Worm (Caenorhabditis elegans): ENCODE results near the gene C09F12.3.
A peak's percentile ranks its signal among the peaks of the same experiment; 100 is the strongest.

C09F12.3 gene

ce11 chrX:11036114-11037087 is 6.3 kb downstream of the C09F12.3 start (continued):
- TF ChIP-seq ceh-82 (tag; optimal IDR thresholded peaks at IDR 0.05): no peak
- TF ChIP-seq unc-62 (GFP tag; optimal IDR thresholded peaks at IDR 0.05): no peak
- no peak for TF ChIP-seq lin-13 (GFP tag; optimal IDR thresholded peaks at IDR 0.05)
- TF ChIP-seq sem-4 (tag; optimal IDR thresholded peaks at IDR 0.05): peak; percentile 34
- TF ChIP-seq ztf-4 (tag; optimal IDR thresholded peaks at IDR 0.05): no peak
- no peak for TF ChIP-seq lin-39 (tag; optimal IDR thresholded peaks at IDR 0.05)

- TF ChIP-seq lsy-2 (tag; optimal IDR thresholded peaks at IDR 0.05) (peak in 1 of 2 experiments; percentile 9), nhr-237 (tag; optimal IDR thresholded peaks at IDR 0.05) (no peak), ztf-11 (tag; optimal IDR thresholded peaks at IDR 0.05) (no peak), ceh-16 (tag; optimal IDR thresholded peaks at IDR 0.05) (no peak), dmd-4 (tag; optimal IDR thresholded peaks at IDR 0.05) (no peak), unc-39 (tag; optimal IDR thresholded peaks at IDR 0.05) (no peak), C34F6.9 (tag; optimal IDR thresholded peaks at IDR 0.05) (peak; percentile 25), mbf-1 (tag; optimal IDR thresholded peaks at IDR 0.05) (no peak), ztf-4 (tag; optimal IDR thresholded peaks at IDR 0.05) (no peak), aly-2 (tag; optimal IDR thresholded peaks at IDR 0.05) (no peak), elt-3 (tag; optimal IDR thresholded peaks at IDR 0.05) (no peak), ceh-82 (tag; optimal IDR thresholded peaks at IDR 0.05) (no peak), elt-1 (tag; optimal IDR thresholded peaks at IDR 0.05) (no peak), nhr-6 (tag; optimal IDR thresholded peaks at IDR 0.05) (peak; percentile 5), ZK546.5 (tag; optimal IDR thresholded peaks at IDR 0.05) (no peak), snpc-4 (tag; optimal IDR thresholded peaks at IDR 0.05) (no peak), ama-1 (optimal IDR thresholded peaks at IDR 0.05) (no peak), unc-62 (GFP tag; optimal IDR thresholded peaks at IDR 0.05) (no peak), lin-13 (GFP tag; optimal IDR thresholded peaks at IDR 0.05) (no peak), mdl-1 (tag; optimal IDR thresholded peaks at IDR 0.05) (no peak), nhr-10 (tag; optimal IDR thresholded peaks at IDR 0.05) (no peak), blmp-1 (tag; optimal IDR thresholded peaks at IDR 0.05; ENCODE audit: insufficient read depth) (no peak), nhr-12 (tag; optimal IDR thresholded peaks at IDR 0.05) (no peak), nhr-11 (tag; optimal IDR thresholded peaks at IDR 0.05) (no peak), sma-3 (GFP tag; optimal IDR thresholded peaks at IDR 0.05) (no peak), sma-9 (GFP tag; optimal IDR thresholded peaks at IDR 0.05) (peak; percentile 50), sma-9 (tag; optimal IDR thresholded peaks at IDR 0.05) (no peak), fos-1 (tag; optimal IDR thresholded peaks at IDR 0.05) (no peak), nhr-77 (tag; optimal IDR thresholded peaks at IDR 0.05) (no peak), nhr-23 (tag; optimal IDR thresholded peaks at IDR 0.05) (no peak), nhr-21 (tag; optimal IDR thresholded peaks at IDR 0.05) (no peak), alr-1 (tag; optimal IDR thresholded peaks at IDR 0.05) (no peak), nhr-129 (tag; optimal IDR thresholded peaks at IDR 0.05) (peak; percentile 16), crh-2 (tag; optimal IDR thresholded peaks at IDR 0.05) (no peak), peb-1 (tag; optimal IDR thresholded peaks at IDR 0.05) (no peak), lin-39 (tag; optimal IDR thresholded peaks at IDR 0.05) (no peak), gmeb-1 (tag; optimal IDR thresholded peaks at IDR 0.05) (no peak), unc-55 (GFP tag; optimal IDR thresholded peaks at IDR 0.05) (no peak), R02D3.7 (tag; optimal IDR thresholded peaks at IDR 0.05) (no peak), zag-1 (tag; optimal IDR thresholded peaks at IDR 0.05) (no peak), sem-4 (tag; optimal IDR thresholded peaks at IDR 0.05) (no peak), lin-11 (tag; optimal IDR thresholded peaks at IDR 0.05) (no peak), nhr-25 (tag; optimal IDR thresholded peaks at IDR 0.05) (no peak), egl-27 (tag; optimal IDR thresholded peaks at IDR 0.05) (no peak), ztf-1 (GFP tag; conservative IDR thresholded peaks at IDR 0.05) (no peak), mab-5 (tag; optimal IDR thresholded peaks at IDR 0.05) (peak; percentile 28), Y55F3AM.14 (GFP tag; optimal IDR thresholded peaks at IDR 0.05) (no peak), skn-1 (tag; optimal IDR thresholded peaks at IDR 0.05) (no peak), F13H6.1 (tag; optimal IDR thresholded peaks at IDR 0.05) (peak; percentile 74)
Observed at ce11 chrX:11035563-11035962, 7.1 kb downstream of the C09F12.3 start.

Measured in whole organism, L2 larva.